Fruit fly (Drosophila melanogaster) whole organism: ENCODE results near the gene Vps60.
A peak's percentile ranks its signal among the peaks of the same experiment; 100 is the strongest.

Experiments used
- Dll ChIP-seq: fragments of >200 bp; optimal IDR thresholded peaks from 2 replicates; lab custom pipeline; 2017
- EcR ChIP-seq, 2 experiments: fragments of >200 bp; optimal IDR thresholded peaks; 2 replicates each; lab custom pipeline; 2017; ENCODE audit warnings: missing biosample characterization in 2 of 2, missing genetic modification characterization in 2 of 2, missing genetic modification reagents in 2 of 2
- pan ChIP-seq: fragments of >200 bp; optimal IDR thresholded peaks from 2 replicates; lab custom pipeline; 2017
- psq ChIP-seq: fragments of >200 bp; optimal IDR thresholded peaks from 2 replicates; lab custom pipeline; 2017
- usp ChIP-seq: fragments of >200 bp; optimal IDR thresholded peaks from 2 replicates; lab custom pipeline; 2017; ENCODE audit warnings: missing biosample characterization, missing genetic modification characterization, mixed read lengths

DNA sequence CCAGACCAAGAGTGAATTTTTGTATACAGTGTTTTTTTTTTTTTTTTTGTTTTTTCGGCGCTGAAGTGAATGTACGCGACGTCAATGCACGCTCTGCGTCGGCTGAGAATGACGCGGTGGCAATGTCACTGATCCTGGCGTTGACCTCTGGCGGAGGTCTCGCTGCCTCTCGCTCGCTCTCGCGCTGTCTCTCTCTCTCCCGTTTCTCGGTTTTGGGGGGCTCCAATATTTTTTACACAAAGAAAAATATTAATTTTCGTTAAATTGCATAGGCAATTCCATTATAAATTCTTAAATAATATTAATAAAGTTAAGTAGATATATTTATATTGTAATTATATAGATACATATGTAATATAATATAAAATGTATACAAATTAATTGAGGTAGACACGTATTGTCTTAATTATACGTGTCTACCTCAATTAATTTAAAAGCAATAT is 8.1 kb downstream of the Vps60 start:
- TF ChIP-seq EcR (GFP tag; optimal IDR thresholded peaks at IDR 0.05; lab: Kevin White, UChicago): peak; percentile 35 to 78
- TF ChIP-seq Dll (lab: Kevin White, UChicago): no peak
- no peak for TF ChIP-seq psq (lab: Kevin White, UChicago)
- no peak for TF ChIP-seq pan (lab: Kevin White, UChicago)
- no peak for TF ChIP-seq usp (GFP tag; lab: Kevin White, UChicago)
